Worm (Caenorhabditis elegans) whole organism, mixed stage, embryonic: ENCODE data around the gene R04F11.2.

ENCODE experiments used
- elt-1 ChIP-seq: sonication (generic microtip); optimal IDR thresholded peaks from 2 replicates; lab custom pipeline; 2017; ENCODE audit warnings: missing genetic modification characterization, mild to moderate bottlenecking, missing compliant biosample characterization, antibody characterized with exemption, moderate library complexity, borderline replicate concordance; ENCODE audit not compliant: insufficient read depth
- nhr-237 ChIP-seq: fragments of 150-350 bp; optimal IDR thresholded peaks from 2 replicates; lab custom pipeline; 2014; ENCODE audit warnings: missing biosample characterization, missing genetic modification characterization
- ztf-11 ChIP-seq: fragments of 150-350 bp; optimal IDR thresholded peaks from 2 replicates; lab custom pipeline; 2014; ENCODE audit warnings: missing biosample characterization, missing genetic modification characterization

DNA sequence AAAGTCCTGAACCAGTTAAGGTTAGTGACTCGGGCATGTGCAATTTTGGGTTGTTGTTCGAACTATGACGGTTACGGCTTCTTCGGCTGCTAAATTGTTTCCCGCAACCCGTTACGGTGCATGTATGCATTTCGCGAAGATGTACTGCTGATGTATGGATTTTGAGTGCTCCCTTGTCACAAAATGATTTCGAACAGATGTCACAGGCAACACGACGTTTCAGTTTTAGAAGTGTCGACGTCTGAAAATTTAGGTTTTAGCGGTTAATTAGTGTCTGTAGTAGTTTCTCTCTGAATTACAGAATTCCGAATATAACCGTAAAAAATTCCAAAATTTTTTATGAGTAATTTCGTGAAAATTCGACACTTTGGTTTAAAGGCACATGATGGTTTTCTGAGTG lies 42.5 kb upstream of the R04F11.2 start:
- TF ChIP-seq elt-1 (tag; lab: Kevin White, UChicago) = no peak
- TF ChIP-seq nhr-237 (tag; lab: Kevin White, UChicago) = no peak
- no peak for TF ChIP-seq ztf-11
